Worm (Caenorhabditis elegans): ENCODE data around the gene mdt-20.

The mdt-20 gene

ce11 chrIV:1216290-1216689 is 28.7 kb downstream of the mdt-20 start, which contains the start of gene W09G12.9:
Gene W09G12.9, plus strand, starts transcription at chrIV:1216590.
- no peak for TF ChIP-seq scrt-1 (GFP tag; IDR thresholded peaks at IDR 0.05)
- no peak for TF ChIP-seq ceh-36 (tag; optimal IDR thresholded peaks at IDR 0.05)
- no peak for TF ChIP-seq ceh-13 (GFP tag; optimal IDR thresholded peaks at IDR 0.05)
- no peak for TF ChIP-seq F13C5.2 (tag; optimal IDR thresholded peaks at IDR 0.05)
- no peak for TF ChIP-seq hnd-1 (tag; optimal IDR thresholded peaks at IDR 0.05)
- TF ChIP-seq aly-1 (tag; optimal IDR thresholded peaks at IDR 0.05) = no peak
- no peak for TF ChIP-seq ama-1 (optimal IDR thresholded peaks at IDR 0.05)
- TF ChIP-seq sea-1 (GFP tag; conservative IDR thresholded peaks at IDR 0.05) = no peak
- TF ChIP-seq flt-1 (GFP tag; IDR thresholded peaks at IDR 0.05) = no peak
- TF ChIP-seq tbx-37 (GFP tag; conservative IDR thresholded peaks at IDR 0.05) = no peak
- TF ChIP-seq hmbx-1 (tag; optimal IDR thresholded peaks at IDR 0.05) = no peak
- TF ChIP-seq ets-7 (tag; optimal IDR thresholded peaks at IDR 0.05) = no peak
- no peak for TF ChIP-seq tra-4 (tag; optimal IDR thresholded peaks at IDR 0.05)
- TF ChIP-seq hmg-4 (GFP tag; optimal IDR thresholded peaks at IDR 0.05) = no peak
- no peak for TF ChIP-seq B0310.2 (tag; optimal IDR thresholded peaks at IDR 0.05)
- TF ChIP-seq pes-1 (GFP tag; IDR thresholded peaks at IDR 0.05) = no peak
- TF ChIP-seq tbx-11 (GFP tag; IDR thresholded peaks at IDR 0.05) = no peak

- TF ChIP-seq ceh-36 (tag; optimal IDR thresholded peaks at IDR 0.05) = peak; percentile 72
Observed at ce11 chrIV:1217265-1217664, 29.7 kb downstream of the mdt-20 start.

DNA sequence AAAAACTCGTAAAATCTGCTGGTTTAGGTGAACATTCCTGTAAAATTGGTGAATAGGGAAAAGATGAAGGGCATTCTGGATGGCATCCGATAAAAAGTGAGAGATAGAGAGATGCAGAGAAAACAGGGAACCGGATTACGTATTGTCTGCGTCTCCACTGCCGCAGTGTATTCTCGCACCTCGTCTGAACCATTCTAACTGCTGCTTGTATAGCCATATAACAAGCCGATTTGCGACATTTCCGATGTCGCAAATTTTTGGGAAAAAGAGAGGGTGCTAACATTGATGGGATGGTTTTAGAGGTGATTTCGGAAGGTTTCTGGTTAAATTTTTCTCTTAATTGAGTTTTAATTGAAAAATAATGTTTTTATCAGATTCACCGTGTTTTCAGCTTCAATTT is 33.6 kb downstream of the mdt-20 start, which contains the start of gene W09G12.10:
Gene W09G12.10, minus strand, starts transcription at position 121 of the 400 bp plus-strand sequence.
- TF ChIP-seq aly-1 (tag; optimal IDR thresholded peaks at IDR 0.05) = no peak
- TF ChIP-seq B0310.2 (tag; optimal IDR thresholded peaks at IDR 0.05) = no peak
- no peak for TF ChIP-seq ceh-36 (tag; optimal IDR thresholded peaks at IDR 0.05)
- TF ChIP-seq hnd-1 (tag; optimal IDR thresholded peaks at IDR 0.05) = no peak
- TF ChIP-seq ama-1 (optimal IDR thresholded peaks at IDR 0.05) = no peak
- no peak for TF ChIP-seq tbx-11 (GFP tag; IDR thresholded peaks at IDR 0.05)
- no peak for TF ChIP-seq hmbx-1 (tag; optimal IDR thresholded peaks at IDR 0.05)
- TF ChIP-seq sea-1 (GFP tag; conservative IDR thresholded peaks at IDR 0.05) = no peak
- no peak for TF ChIP-seq ceh-13 (GFP tag; optimal IDR thresholded peaks at IDR 0.05)
- no peak for TF ChIP-seq ets-7 (tag; optimal IDR thresholded peaks at IDR 0.05)
- no peak for TF ChIP-seq tbx-37 (GFP tag; conservative IDR thresholded peaks at IDR 0.05)
- TF ChIP-seq hmg-4 (GFP tag; optimal IDR thresholded peaks at IDR 0.05) = no peak
- TF ChIP-seq pes-1 (GFP tag; IDR thresholded peaks at IDR 0.05) = no peak
- TF ChIP-seq F13C5.2 (tag; optimal IDR thresholded peaks at IDR 0.05) = no peak
- TF ChIP-seq scrt-1 (GFP tag; IDR thresholded peaks at IDR 0.05) = no peak
- no peak for TF ChIP-seq tra-4 (tag; optimal IDR thresholded peaks at IDR 0.05)
- no peak for TF ChIP-seq flt-1 (GFP tag; IDR thresholded peaks at IDR 0.05)

DNA sequence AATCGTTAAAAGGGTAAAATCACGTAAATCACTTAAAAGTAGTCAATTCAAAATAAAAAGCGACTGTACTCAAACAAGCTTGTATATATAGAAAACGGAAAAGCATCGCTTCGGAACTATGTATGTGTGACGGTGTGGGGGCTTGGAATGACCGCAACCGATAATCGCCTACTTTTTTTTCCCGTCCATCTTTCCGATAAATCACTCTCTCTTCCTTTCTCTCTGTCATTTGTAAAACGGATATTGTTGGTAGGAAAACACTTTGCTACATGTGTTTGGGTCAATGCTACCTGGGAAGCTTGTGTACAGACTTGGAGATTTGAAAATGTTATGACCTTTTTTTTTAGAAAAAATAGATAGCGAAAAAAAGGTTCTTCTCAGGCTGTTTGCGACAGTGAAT is 37.2 kb downstream of the mdt-20 start:
- TF ChIP-seq sea-1 (GFP tag; conservative IDR thresholded peaks at IDR 0.05) = no peak
- no peak for TF ChIP-seq ets-7 (tag; optimal IDR thresholded peaks at IDR 0.05)
- TF ChIP-seq flt-1 (GFP tag; IDR thresholded peaks at IDR 0.05) = no peak
- no peak for TF ChIP-seq aly-1 (tag; optimal IDR thresholded peaks at IDR 0.05)
- TF ChIP-seq F13C5.2 (tag; optimal IDR thresholded peaks at IDR 0.05) = no peak
- no peak for TF ChIP-seq hmg-4 (GFP tag; optimal IDR thresholded peaks at IDR 0.05)
- TF ChIP-seq tbx-37 (GFP tag; conservative IDR thresholded peaks at IDR 0.05) = no peak
- TF ChIP-seq ceh-36 (tag; optimal IDR thresholded peaks at IDR 0.05) = no peak
- no peak for TF ChIP-seq B0310.2 (tag; optimal IDR thresholded peaks at IDR 0.05)
- no peak for TF ChIP-seq tra-4 (tag; optimal IDR thresholded peaks at IDR 0.05)
- no peak for TF ChIP-seq scrt-1 (GFP tag; IDR thresholded peaks at IDR 0.05)
- TF ChIP-seq ceh-13 (GFP tag; optimal IDR thresholded peaks at IDR 0.05) = no peak
- no peak for TF ChIP-seq tbx-11 (GFP tag; IDR thresholded peaks at IDR 0.05)
- no peak for TF ChIP-seq ama-1 (optimal IDR thresholded peaks at IDR 0.05)
- TF ChIP-seq pes-1 (GFP tag; IDR thresholded peaks at IDR 0.05) = no peak

DNA sequence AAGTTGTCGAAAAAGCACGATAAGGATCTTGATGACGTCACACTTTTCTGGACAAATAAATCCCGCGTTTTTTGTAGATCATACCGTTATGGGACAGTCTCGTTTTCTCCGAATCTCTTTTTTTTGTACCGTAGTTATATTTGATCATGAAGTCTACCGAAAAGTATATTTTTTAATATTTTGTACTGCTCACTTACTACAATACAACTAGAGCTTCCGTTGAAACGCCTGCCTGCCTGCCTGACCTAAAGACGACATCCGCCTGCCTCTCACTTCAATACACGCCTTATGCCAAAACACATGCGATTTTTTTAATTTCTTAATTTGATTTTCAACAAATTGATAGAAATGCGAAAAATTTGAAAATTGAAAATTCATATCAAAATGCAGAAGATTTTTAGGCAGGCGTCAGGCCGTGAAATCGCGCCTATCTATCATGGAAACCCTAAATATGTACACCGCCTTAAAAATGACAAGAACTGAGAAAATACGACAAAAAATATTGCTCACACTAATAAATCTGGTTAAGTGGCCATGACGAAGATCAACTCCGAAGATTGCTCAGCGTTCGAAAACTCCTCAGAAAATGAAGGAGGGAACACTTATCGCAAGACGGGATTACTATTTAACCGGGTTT is 38.1 kb downstream of the mdt-20 start, which contains the start of gene W09G12.8:
Gene W09G12.8, plus strand, starts transcription at position 587 of the 637 bp plus-strand sequence.
- TF ChIP-seq ets-7 (tag; optimal IDR thresholded peaks at IDR 0.05) = no peak
- no peak for TF ChIP-seq ceh-36 (tag; optimal IDR thresholded peaks at IDR 0.05)
- TF ChIP-seq scrt-1 (GFP tag; IDR thresholded peaks at IDR 0.05) = no peak
- no peak for TF ChIP-seq tra-4 (tag; optimal IDR thresholded peaks at IDR 0.05)

- TF ChIP-seq scrt-1 (GFP tag; IDR thresholded peaks at IDR 0.05) = no peak
Observed at ce11 chrIV:1228675-1229130, 41.1 kb downstream of the mdt-20 start, which contains the start of gene W09G12.7. Gene W09G12.7, plus strand, starts transcription at chrIV:1229080.

ce11 chrIV:1231589-1231988 is 44.0 kb downstream of the mdt-20 start, which contains the start of gene W09G12.6:
Gene W09G12.6, plus strand, starts transcription at chrIV:1231889.
- TF ChIP-seq hmbx-1 (tag; optimal IDR thresholded peaks at IDR 0.05) (no peak), F13C5.2 (tag; optimal IDR thresholded peaks at IDR 0.05) (no peak), hmg-4 (GFP tag; optimal IDR thresholded peaks at IDR 0.05) (no peak), ets-7 (tag; optimal IDR thresholded peaks at IDR 0.05) (no peak), ceh-36 (tag; optimal IDR thresholded peaks at IDR 0.05) (no peak), scrt-1 (GFP tag; IDR thresholded peaks at IDR 0.05) (no peak), tbx-11 (GFP tag; IDR thresholded peaks at IDR 0.05) (no peak), ama-1 (optimal IDR thresholded peaks at IDR 0.05) (no peak), sea-1 (GFP tag; conservative IDR thresholded peaks at IDR 0.05) (no peak), pes-1 (GFP tag; IDR thresholded peaks at IDR 0.05) (no peak), aly-1 (tag; optimal IDR thresholded peaks at IDR 0.05) (no peak), hnd-1 (tag; optimal IDR thresholded peaks at IDR 0.05) (no peak), tbx-37 (GFP tag; conservative IDR thresholded peaks at IDR 0.05) (no peak), B0310.2 (tag; optimal IDR thresholded peaks at IDR 0.05) (no peak), tra-4 (tag; optimal IDR thresholded peaks at IDR 0.05) (no peak), ceh-13 (GFP tag; optimal IDR thresholded peaks at IDR 0.05) (no peak), flt-1 (GFP tag; IDR thresholded peaks at IDR 0.05) (no peak)
